Worm (Caenorhabditis elegans): ENCODE measurements around the gene col-19.

The col-19 gene

DNA sequence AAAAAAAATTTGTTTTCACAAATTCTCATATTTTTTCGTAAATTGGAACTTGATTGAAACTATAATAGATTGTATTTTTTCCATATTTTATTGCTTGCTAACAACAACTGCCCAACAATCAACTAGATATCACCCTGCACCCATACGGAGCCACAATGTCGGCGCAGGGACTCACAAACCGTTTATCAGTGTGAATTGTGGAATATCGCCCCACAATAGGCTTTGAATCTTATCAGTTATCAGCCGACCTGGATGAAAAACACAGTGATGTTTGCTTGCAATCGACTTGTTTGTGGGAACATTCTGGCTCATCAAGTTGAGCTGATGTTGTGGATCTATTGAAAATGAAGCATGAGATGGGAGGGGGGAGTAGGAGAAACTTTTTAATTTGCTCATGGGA, 17.5 kb downstream of the col-19 start:
- TF ChIP-seq mef-2 (tag; optimal IDR thresholded peaks at IDR 0.05) (no peak), blmp-1 (tag; optimal IDR thresholded peaks at IDR 0.05) (no peak), lsy-2 (tag; optimal IDR thresholded peaks at IDR 0.05) (no peak), ces-1 (GFP tag; optimal IDR thresholded peaks at IDR 0.05) (no peak), xbp-1 (tag; optimal IDR thresholded peaks at IDR 0.05) (no peak), fkh-8 (tag; optimal IDR thresholded peaks at IDR 0.05) (no peak), elt-2 (tag; optimal IDR thresholded peaks at IDR 0.05) (peak; percentile 49), sox-4 (tag; optimal IDR thresholded peaks at IDR 0.05) (no peak), unc-130 (tag; optimal IDR thresholded peaks at IDR 0.05) (no peak)

DNA sequence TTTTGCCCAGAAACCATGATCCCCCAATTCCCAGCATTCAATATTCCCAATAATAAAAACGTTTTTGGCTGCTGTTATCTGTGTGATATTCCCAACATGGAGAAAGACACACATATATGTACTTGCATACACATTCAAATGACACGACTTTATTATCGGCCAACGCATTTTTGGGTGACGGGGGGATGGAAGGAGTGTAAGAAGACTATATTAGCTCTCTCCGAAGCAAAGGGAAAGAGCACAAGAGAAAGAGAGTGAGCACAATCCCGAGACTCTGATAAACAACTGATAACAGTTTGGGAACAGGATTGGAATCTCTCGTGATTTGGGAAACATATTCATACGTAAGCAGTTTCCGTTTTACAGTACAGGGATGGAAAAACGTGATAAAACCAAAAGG, 18.9 kb downstream of the col-19 start:
- no peak for TF ChIP-seq nhr-20 (tag; optimal IDR thresholded peaks at IDR 0.05)
- TF ChIP-seq tlp-1 (tag; optimal IDR thresholded peaks at IDR 0.05) = no peak
- TF ChIP-seq rnt-1 (tag; optimal IDR thresholded peaks at IDR 0.05) = no peak
- TF ChIP-seq lin-13 (GFP tag; optimal IDR thresholded peaks at IDR 0.05) = no peak
- no peak for TF ChIP-seq skn-1 (tag; optimal IDR thresholded peaks at IDR 0.05)
- no peak for TF ChIP-seq unc-130 (tag; optimal IDR thresholded peaks at IDR 0.05)
- peak; percentile 40 for TF ChIP-seq nhr-90 (tag; optimal IDR thresholded peaks at IDR 0.05; ENCODE audit: poor library complexity)
- peak; percentile 8 for TF ChIP-seq nhr-71 (tag; optimal IDR thresholded peaks at IDR 0.05)
- no peak for TF ChIP-seq ceh-8 (GFP tag; optimal IDR thresholded peaks at IDR 0.05)
- TF ChIP-seq elt-3 (tag; optimal IDR thresholded peaks at IDR 0.05) = no peak
- TF ChIP-seq nhr-11 (tag; optimal IDR thresholded peaks at IDR 0.05) = no peak
- no peak for TF ChIP-seq hlh-17 (GFP tag; optimal IDR thresholded peaks at IDR 0.05; ENCODE audit: borderline replicate concordance)
- TF ChIP-seq unc-30 (tag; optimal IDR thresholded peaks at IDR 0.05) = no peak
- no peak for TF ChIP-seq mep-1 (tag; optimal IDR thresholded peaks at IDR 0.05)
- TF ChIP-seq Y116A8C.19 (tag; optimal IDR thresholded peaks at IDR 0.05; ENCODE audit: borderline replicate concordance) = no peak
- TF ChIP-seq hpl-2 (GFP tag; optimal IDR thresholded peaks at IDR 0.05) = no peak
- no peak for TF ChIP-seq xbp-1 (tag; optimal IDR thresholded peaks at IDR 0.05)
- no peak for TF ChIP-seq zip-4 (GFP tag; optimal IDR thresholded peaks at IDR 0.05)
- no peak for TF ChIP-seq fos-1 (tag; optimal IDR thresholded peaks at IDR 0.05)
- TF ChIP-seq egl-13 (tag; optimal IDR thresholded peaks at IDR 0.05) = no peak
- no peak for TF ChIP-seq nhr-19 (GFP tag; conservative IDR thresholded peaks at IDR 0.05)
- no peak for TF ChIP-seq lin-15B (tag; optimal IDR thresholded peaks at IDR 0.05)
- no peak for TF ChIP-seq snu-23 (GFP tag; optimal IDR thresholded peaks at IDR 0.05)
- TF ChIP-seq F16B12.6 (tag; optimal IDR thresholded peaks at IDR 0.05) = no peak
- TF ChIP-seq mab-9 (GFP tag; IDR thresholded peaks at IDR 0.05) = no peak
- TF ChIP-seq ama-1 (optimal IDR thresholded peaks at IDR 0.05) = no peak
- no peak for TF ChIP-seq nhr-12 (tag; optimal IDR thresholded peaks at IDR 0.05)
- TF ChIP-seq ceh-82 (tag; optimal IDR thresholded peaks at IDR 0.05) = no peak
- no peak for TF ChIP-seq tbx-2 (tag; optimal IDR thresholded peaks at IDR 0.05)
- no peak for TF ChIP-seq lsy-2 (tag; optimal IDR thresholded peaks at IDR 0.05)
- TF ChIP-seq ceh-90 (tag; optimal IDR thresholded peaks at IDR 0.05) = no peak
- TF ChIP-seq lir-3 (tag; optimal IDR thresholded peaks at IDR 0.05; ENCODE audit: poor library complexity) = no peak
- no peak for TF ChIP-seq nhr-47 (tag; optimal IDR thresholded peaks at IDR 0.05)
- peak; percentile 33 for TF ChIP-seq jun-1 (tag; optimal IDR thresholded peaks at IDR 0.05)
- no peak for TF ChIP-seq nhr-77 (tag; optimal IDR thresholded peaks at IDR 0.05)
- peak in 1 of 2 experiments; percentile 38 for TF ChIP-seq lin-35 (GFP tag; optimal IDR thresholded peaks at IDR 0.05)
- peak; percentile 92 for TF ChIP-seq elt-2 (tag; optimal IDR thresholded peaks at IDR 0.05)
- no peak for TF ChIP-seq nhr-76 (tag; optimal IDR thresholded peaks at IDR 0.05)
- TF ChIP-seq egl-27 (tag; optimal IDR thresholded peaks at IDR 0.05) = no peak

Measured in whole organism, L1 larva.